Worm (Caenorhabditis elegans): ENCODE measurements around the gene bath-5.

DNA sequence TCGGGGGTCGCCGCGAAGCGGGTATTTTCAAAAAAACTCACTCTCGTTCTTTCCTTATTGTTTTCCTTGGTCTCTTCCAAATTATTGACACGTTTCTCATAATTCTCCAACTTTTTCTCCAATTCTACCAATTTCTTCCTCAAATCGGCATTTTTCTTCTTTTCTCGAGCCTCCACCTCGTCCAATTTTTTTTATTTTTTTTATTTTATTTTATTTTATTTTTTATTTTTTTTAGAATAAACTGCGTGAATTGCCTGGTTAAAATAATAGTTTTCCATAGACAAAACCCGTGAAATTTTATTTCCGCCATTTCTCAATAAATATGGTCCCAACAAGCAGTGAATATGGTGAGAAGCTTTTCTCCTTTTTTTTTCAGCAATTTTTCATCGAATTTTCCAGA, 19.1 kb downstream of the bath-5 start, which contains the start of gene F59H6.15:
- TF ChIP-seq hlh-26 (GFP tag; conservative IDR thresholded peaks at IDR 0.05) (no peak), dpl-1 (GFP tag; optimal IDR thresholded peaks at IDR 0.05) (no peak), pha-4 (tag; optimal IDR thresholded peaks at IDR 0.05) (no peak), him-1 (tag; optimal IDR thresholded peaks at IDR 0.05) (no peak), mxl-1 (tag; optimal IDR thresholded peaks at IDR 0.05) (no peak), ztf-6 (GFP tag; IDR thresholded peaks at IDR 0.05) (no peak), ztf-22 (GFP tag; optimal IDR thresholded peaks at IDR 0.05) (no peak), unc-62 (GFP tag; optimal IDR thresholded peaks at IDR 0.05) (no peak)
